Worm (Caenorhabditis elegans): ENCODE measurements around the gene gst-13.

The gst-13 gene

DNA sequence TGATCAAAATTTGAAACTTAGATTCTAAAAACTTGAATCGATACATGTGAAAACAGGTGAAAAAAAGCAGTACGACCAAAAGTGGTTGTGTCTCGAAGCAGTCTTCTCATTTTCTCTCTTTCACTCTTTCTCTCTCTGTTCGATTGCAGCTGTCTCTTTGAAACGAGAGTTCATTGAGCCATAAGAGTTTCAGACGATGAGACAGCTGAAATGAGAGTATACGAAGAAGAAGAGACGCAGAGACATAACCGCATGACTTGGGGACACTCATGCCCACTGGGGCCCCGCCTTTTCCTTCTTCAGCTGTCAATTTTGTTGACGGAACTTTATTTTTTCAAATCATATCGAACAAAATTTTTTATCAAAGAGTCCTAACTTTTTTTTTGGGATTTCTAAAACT, 42.7 kb downstream of the gst-13 start (continued):
- TF ChIP-seq nhr-120 (GFP tag; IDR thresholded peaks at IDR 0.05) = no peak
- no peak for TF ChIP-seq Y53F4B.3 (GFP tag; IDR thresholded peaks at IDR 0.05)
- TF ChIP-seq Y56A3A.18 (GFP tag; IDR thresholded peaks at IDR 0.05) = no peak
- TF ChIP-seq zfh-2 (GFP tag; conservative IDR thresholded peaks at IDR 0.05) = peak; percentile 32; the same call in 1 of the 2 replicates
- TF ChIP-seq Y67H2A.10 (GFP tag; conservative IDR thresholded peaks at IDR 0.05) = no peak
- TF ChIP-seq K11D2.4 (GFP tag; IDR thresholded peaks at IDR 0.05) = peak; percentile 70; the same call in 1 of the 2 replicates
- TF ChIP-seq Y79H2A.3 (GFP tag; conservative IDR thresholded peaks at IDR 0.05) = no peak
- TF ChIP-seq pbrm-1 (GFP tag; IDR thresholded peaks at IDR 0.05) = peak; percentile 81
- TF ChIP-seq nfyb-1 (GFP tag; IDR thresholded peaks at IDR 0.05) = peak; percentile 67; the same call in 1 of the 2 replicates
- TF ChIP-seq akir-1 (GFP tag; optimal IDR thresholded peaks at IDR 0.05) = no peak
- TF ChIP-seq sdz-38 (tag; optimal IDR thresholded peaks at IDR 0.05) = no peak
- TF ChIP-seq F33H1.4 (GFP tag; IDR thresholded peaks at IDR 0.05) = no peak
- no peak for TF ChIP-seq ztf-25 (GFP tag; IDR thresholded peaks at IDR 0.05)
- TF ChIP-seq attf-3 (GFP tag; conservative IDR thresholded peaks at IDR 0.05) = 0 out of 2 replicates have a peak, but pooled peaks have one; percentile 36
- TF ChIP-seq ceh-27 (GFP tag; optimal IDR thresholded peaks at IDR 0.05) = peak; percentile 67
- no peak for TF ChIP-seq cebp-1 (GFP tag; IDR thresholded peaks at IDR 0.05)
- peak; percentile 78 for TF ChIP-seq cebp-1 (tag; optimal IDR thresholded peaks at IDR 0.05)
- no peak for TF ChIP-seq F57C9.4 (tag; optimal IDR thresholded peaks at IDR 0.05)
- no peak for TF ChIP-seq snpc-4 (GFP tag; optimal IDR thresholded peaks at IDR 0.05)
- peak in 1 of 4 experiments; percentile 48 for TF ChIP-seq snpc-4 (tag; optimal IDR thresholded peaks at IDR 0.05)
- peak; percentile 48 for TF ChIP-seq tbp1 (GFP tag; optimal IDR thresholded peaks at IDR 0.05)
- TF ChIP-seq Y53G8AR.9 (GFP tag; conservative IDR thresholded peaks at IDR 0.05) = 0 out of 2 replicates have a peak, but pooled peaks have one; percentile 31
- peak; percentile 98 for TF ChIP-seq hmg-1.2 (GFP tag; IDR thresholded peaks at IDR 0.05)
- no peak for TF ChIP-seq dpl-1 (GFP tag; optimal IDR thresholded peaks at IDR 0.05)
- no peak for TF ChIP-seq hmg-20 (GFP tag; IDR thresholded peaks at IDR 0.05)
- no peak for TF ChIP-seq sea-2 (GFP tag; IDR thresholded peaks at IDR 0.05)
- no peak for TF ChIP-seq snpc-1.3 (tag; optimal IDR thresholded peaks at IDR 0.05; ENCODE audit: insufficient read depth)
- TF ChIP-seq F23B12.7 (tag; optimal IDR thresholded peaks at IDR 0.05; ENCODE audit: insufficient read depth) = no peak
- no peak for TF ChIP-seq nfya-1 (tag; optimal IDR thresholded peaks at IDR 0.05; ENCODE audit: borderline replicate concordance, insufficient read depth)
- peak; percentile 44 for TF ChIP-seq F22D6.2 (tag; optimal IDR thresholded peaks at IDR 0.05)
- no peak for TF ChIP-seq tbx-9 (tag; optimal IDR thresholded peaks at IDR 0.05; ENCODE audit: borderline replicate concordance)
- no peak for TF ChIP-seq xnd-1 (tag; optimal IDR thresholded peaks at IDR 0.05)
- no peak for TF ChIP-seq ceh-100 (GFP tag; IDR thresholded peaks at IDR 0.05)
- no peak for TF ChIP-seq F57A8.1 (GFP tag; optimal IDR thresholded peaks at IDR 0.05)
- no peak for TF ChIP-seq B0019.2 (GFP tag; conservative IDR thresholded peaks at IDR 0.05)
- no peak for TF ChIP-seq rec-8 (tag; optimal IDR thresholded peaks at IDR 0.05)
- peak; percentile 61 for TF ChIP-seq K12H6.12 (tag; optimal IDR thresholded peaks at IDR 0.05)
- no peak for TF ChIP-seq bed-1 (GFP tag; IDR thresholded peaks at IDR 0.05)
- peak; percentile 40 for TF ChIP-seq tlf-1 (GFP tag; optimal IDR thresholded peaks at IDR 0.05)
- TF ChIP-seq D2030.7 (GFP tag; IDR thresholded peaks at IDR 0.05) = no peak
- TF ChIP-seq ceh-40 (GFP tag; IDR thresholded peaks at IDR 0.05) = no peak
- no peak for TF ChIP-seq nhr-27 (tag; optimal IDR thresholded peaks at IDR 0.05)
- no peak for TF ChIP-seq fkh-3 (tag; optimal IDR thresholded peaks at IDR 0.05)
- TF ChIP-seq ztf-3 (GFP tag; optimal IDR thresholded peaks at IDR 0.05) = no peak
- TF ChIP-seq nhr-80 (tag; optimal IDR thresholded peaks at IDR 0.05) = peak; percentile 81
- no peak for TF ChIP-seq nfya-2 (GFP tag; IDR thresholded peaks at IDR 0.05)
- TF ChIP-seq lsy-27 (tag; optimal IDR thresholded peaks at IDR 0.05; ENCODE audit: borderline replicate concordance, insufficient read depth) = no peak
- TF ChIP-seq F52B5.7 (tag; optimal IDR thresholded peaks at IDR 0.05) = no peak

All from whole organism, young adult.